Fruit fly (Drosophila melanogaster) whole organism, embryonic: ENCODE data around the gene Eip75B.

Experiments used
- Asciz ChIP-seq: fragments of 200-800 bp; sonication (Bioruptor generic); optimal IDR thresholded peaks from 2 replicates; lab custom pipeline; 2017; ENCODE audit warnings: missing biosample characterization, mild to moderate bottlenecking, missing genetic modification characterization, missing genetic modification reagents
- CG12071 ChIP-seq: fragments of 200-800 bp; sonication (Bioruptor generic); optimal IDR thresholded peaks from 3 replicates; lab custom pipeline; 2018; ENCODE audit warnings: missing biosample characterization, mild to moderate bottlenecking, missing genetic modification characterization
- CG13424 ChIP-seq: fragments of 200-800 bp; sonication (Bioruptor generic); optimal IDR thresholded peaks from 2 replicates; lab custom pipeline; 2019; ENCODE audit warnings: missing biosample characterization, mild to moderate bottlenecking, missing genetic modification characterization, moderate library complexity
- CG13894 ChIP-seq: fragments of 200-800 bp; sonication (Bioruptor generic); optimal IDR thresholded peaks from 3 replicates; lab custom pipeline; 2018; ENCODE audit warnings: missing biosample characterization, mild to moderate bottlenecking, missing genetic modification characterization, moderate library complexity
- CG14710 ChIP-seq: fragments of 200-800 bp; sonication (Bioruptor generic); optimal IDR thresholded peaks from 3 replicates; lab custom pipeline; 2019; ENCODE audit warnings: missing biosample characterization, mild to moderate bottlenecking, missing genetic modification characterization, moderate library complexity
- CG15073 ChIP-seq: fragments of 200-800 bp; sonication (Bioruptor generic); optimal IDR thresholded peaks from 2 replicates; lab custom pipeline; 2016; ENCODE audit warnings: missing biosample characterization, missing genetic modification characterization
- CG15269 ChIP-seq: fragments of 200-800 bp; sonication (Bioruptor generic); optimal IDR thresholded peaks from 2 replicates; lab custom pipeline; 2018; ENCODE audit warnings: missing biosample characterization, mild to moderate bottlenecking, missing genetic modification characterization, moderate library complexity
- CG15601 ChIP-seq: fragments of 200-800 bp; sonication (Bioruptor generic); optimal IDR thresholded peaks from 3 replicates; lab custom pipeline; 2019; ENCODE audit warnings: missing biosample characterization, mild to moderate bottlenecking, missing genetic modification characterization, moderate library complexity
- CG17361 ChIP-seq: fragments of 200-800 bp; sonication (Bioruptor generic); IDR thresholded peaks from 3 replicates; pipeline ENCODE4 v1.3.6; 2022; ENCODE audit warnings: missing biosample characterization, missing genetic modification characterization
- CG17829 ChIP-seq: fragments of 200-800 bp; optimal IDR thresholded peaks from 2 replicates; lab custom pipeline; 2019; ENCODE audit warnings: missing biosample characterization, mild to moderate bottlenecking, missing genetic modification characterization, moderate library complexity
- CG34376 ChIP-seq: fragments of 200-800 bp; sonication (Bioruptor generic); optimal IDR thresholded peaks from 2 replicates; lab custom pipeline; 2018; ENCODE audit warnings: missing biosample characterization, mild to moderate bottlenecking, missing genetic modification characterization
- CG4404 ChIP-seq: fragments of 200-800 bp; sonication (Bioruptor generic); IDR thresholded peaks from 2 replicates; pipeline ENCODE4 v1.3.6; 2022; ENCODE audit warnings: missing biosample characterization, missing genetic modification characterization
- CG6254 ChIP-seq: fragments of 200-800 bp; sonication (Bioruptor generic); optimal IDR thresholded peaks from 3 replicates; lab custom pipeline; 2017; ENCODE audit warnings: mild to moderate bottlenecking, missing biosample characterization, missing genetic modification reagents, missing genetic modification characterization
- CG7786 ChIP-seq: fragments of 200-800 bp; sonication (Bioruptor generic); optimal IDR thresholded peaks from 2 replicates; lab custom pipeline; 2016; ENCODE audit warnings: missing biosample characterization, missing genetic modification characterization
- CG8290 ChIP-seq, 3 experiments: fragments of 200-800 bp; sonication (Bioruptor generic); optimal IDR thresholded peaks; 2 replicates each; lab custom pipeline; 2016 to 2019; ENCODE audit warnings: missing biosample characterization in 3 of 3, missing genetic modification characterization in 3 of 3, mild to moderate bottlenecking in 2 of 3, moderate library complexity in 1 of 3
- CG8478 ChIP-seq: fragments of >200 bp; optimal IDR thresholded peaks from 2 replicates; lab custom pipeline; 2018
- CG8765 ChIP-seq: fragments of 200-800 bp; sonication (Bioruptor generic); IDR thresholded peaks from 2 replicates; pipeline ENCODE4 v1.3.6; 2022; ENCODE audit warnings: missing biosample characterization, missing genetic modification characterization
- Camta ChIP-seq: fragments of 200-800 bp; sonication (Bioruptor generic); optimal IDR thresholded peaks from 2 replicates; lab custom pipeline; 2016; ENCODE audit warnings: missing biosample characterization, missing genetic modification characterization
- D19A ChIP-seq: fragments of 200-800 bp; optimal IDR thresholded peaks from 3 replicates; lab custom pipeline; 2019; ENCODE audit warnings: missing biosample characterization, mild to moderate bottlenecking, missing genetic modification characterization, moderate library complexity
- Drgx ChIP-seq: fragments of 200-800 bp; sonication (Bioruptor generic); IDR thresholded peaks from 2 replicates; pipeline ENCODE4 v1.3.6; 2022; ENCODE audit warnings: missing biosample characterization, missing genetic modification characterization
- E2f1 ChIP-seq: fragments of 200-800 bp; sonication (Bioruptor generic); IDR thresholded peaks from 2 replicates; pipeline ENCODE4 v1.3.6; 2022; ENCODE audit warnings: missing biosample characterization, missing genetic modification characterization
- E2f2 ChIP-seq: fragments of 200-800 bp; sonication (Bioruptor generic); IDR thresholded peaks from 2 replicates; pipeline ENCODE4 v1.3.6; 2022; ENCODE audit warnings: missing biosample characterization, missing genetic modification characterization
- Ets65A ChIP-seq: fragments of 200-800 bp; sonication (Bioruptor generic); peaks from one replicate; lab custom pipeline; 2016; ENCODE audit warnings: missing biosample characterization, missing genetic modification characterization
- Fer2 ChIP-seq: fragments of 200-800 bp; sonication (Bioruptor generic); optimal IDR thresholded peaks from 2 replicates; lab custom pipeline; 2018; ENCODE audit warnings: missing biosample characterization, mild to moderate bottlenecking, missing genetic modification characterization, moderate library complexity
- HLH4C ChIP-seq: fragments of 200-800 bp; sonication (Bioruptor generic); IDR thresholded peaks from 3 replicates; pipeline ENCODE4 v1.3.6; 2022; ENCODE audit warnings: missing biosample characterization, missing genetic modification characterization; ENCODE audit not compliant: partially characterized antibody
- Hand ChIP-seq: fragments of 200-800 bp; sonication (Bioruptor generic); optimal IDR thresholded peaks from 2 replicates; lab custom pipeline; 2017; ENCODE audit warnings: mild to moderate bottlenecking, missing biosample characterization, missing genetic modification reagents, missing genetic modification characterization
- NC2α ChIP-seq: fragments of 200-800 bp; sonication (Bioruptor generic); optimal IDR thresholded peaks from 2 replicates; lab custom pipeline; 2016; ENCODE audit warnings: missing biosample characterization, missing genetic modification characterization
- NK7.1 ChIP-seq: fragments of 200-800 bp; sonication (Bioruptor generic); optimal IDR thresholded peaks from 3 replicates; lab custom pipeline; 2016; ENCODE audit warnings: missing biosample characterization, missing genetic modification characterization
- Spps ChIP-seq: fragments of 200-800 bp; sonication (Bioruptor generic); optimal IDR thresholded peaks from 2 replicates; lab custom pipeline; 2018; ENCODE audit warnings: missing biosample characterization, mild to moderate bottlenecking, missing genetic modification characterization
- Ssrp ChIP-seq: fragments of 200-800 bp; sonication (Bioruptor generic); optimal IDR thresholded peaks from 2 replicates; lab custom pipeline; 2018; ENCODE audit warnings: missing biosample characterization, mild to moderate bottlenecking, missing genetic modification characterization, moderate library complexity
- Vsx1 ChIP-seq: fragments of 200-800 bp; sonication (Bioruptor generic); optimal IDR thresholded peaks from 2 replicates; lab custom pipeline; 2017; ENCODE audit warnings: missing biosample characterization, mild to moderate bottlenecking, missing genetic modification characterization, missing genetic modification reagents
- ase ChIP-seq: fragments of 200-800 bp; sonication (Bioruptor generic); IDR thresholded peaks from 3 replicates; pipeline ENCODE4 v1.3.6; 2022; ENCODE audit warnings: missing biosample characterization, missing genetic modification characterization
- chm ChIP-seq: fragments of 200-800 bp; sonication (Bioruptor generic); IDR thresholded peaks from 2 replicates; pipeline ENCODE4 v1.3.6; 2022; ENCODE audit warnings: missing biosample characterization, missing genetic modification characterization
- ci ChIP-seq: fragments of 200-800 bp; sonication (Bioruptor generic); IDR thresholded peaks from 3 replicates; pipeline ENCODE4 v1.3.6; 2022; ENCODE audit warnings: missing biosample characterization, missing genetic modification characterization
- corto ChIP-seq: fragments of 200-800 bp; sonication (Bioruptor generic); optimal IDR thresholded peaks from 2 replicates; lab custom pipeline; 2016; ENCODE audit warnings: missing biosample characterization, mild to moderate bottlenecking, missing genetic modification characterization, moderate library complexity
- croc ChIP-seq: fragments of 200-800 bp; sonication (Bioruptor generic); conservative IDR thresholded peaks from 3 replicates; pipeline ENCODE4 v1.3.6; 2022; ENCODE audit warnings: missing biosample characterization, missing genetic modification characterization
- crol ChIP-seq: fragments of 200-800 bp; sonication (Bioruptor generic); IDR thresholded peaks from 2 replicates; pipeline ENCODE4 v1.3.6; 2022; ENCODE audit warnings: missing biosample characterization, missing genetic modification characterization
- crp ChIP-seq, 2 experiments: fragments of 200-800 bp; sonication (Bioruptor generic); optimal IDR thresholded peaks; 2 replicates in 1 of 2; 3 replicates in 1 of 2; lab custom pipeline; 2017; ENCODE audit warnings: missing biosample characterization in 2 of 2, missing genetic modification characterization in 2 of 2, mild to moderate bottlenecking in 1 of 2, moderate library complexity in 1 of 2
- fd3F ChIP-seq: fragments of 200-800 bp; sonication (Bioruptor generic); optimal IDR thresholded peaks from 2 replicates; lab custom pipeline; 2018; ENCODE audit warnings: missing biosample characterization, mild to moderate bottlenecking, missing genetic modification characterization, moderate library complexity
- fru ChIP-seq: fragments of >200 bp; optimal IDR thresholded peaks from 2 replicates; lab custom pipeline; 2017
- gem ChIP-seq: fragments of 200-800 bp; sonication (Bioruptor generic); optimal IDR thresholded peaks from 2 replicates; lab custom pipeline; 2019; ENCODE audit warnings: missing biosample characterization, mild to moderate bottlenecking, missing genetic modification characterization, moderate library complexity
- hb ChIP-seq: fragments of 200-800 bp; sonication (Bioruptor generic); IDR thresholded peaks from 3 replicates; pipeline ENCODE4 v1.3.6; 2022; ENCODE audit warnings: missing biosample characterization, missing genetic modification characterization; ENCODE audit not compliant: partially characterized antibody
- hbn ChIP-seq: fragments of 200-800 bp; sonication (Bioruptor generic); IDR thresholded peaks from 2 replicates; pipeline ENCODE4 v1.3.6; 2022; ENCODE audit warnings: missing biosample characterization, missing genetic modification characterization; ENCODE audit not compliant: partially characterized antibody
- her ChIP-seq: fragments of 200-800 bp; sonication (Bioruptor generic); optimal IDR thresholded peaks from 2 replicates; lab custom pipeline; 2016; ENCODE audit warnings: missing biosample characterization, missing genetic modification characterization
- maf-S ChIP-seq: fragments of 200-800 bp; sonication (Bioruptor generic); optimal IDR thresholded peaks from 2 replicates; lab custom pipeline; 2016; ENCODE audit warnings: missing biosample characterization, missing genetic modification characterization
- mirr ChIP-seq: fragments of 200-800 bp; sonication (Bioruptor generic); optimal IDR thresholded peaks from 3 replicates; lab custom pipeline; 2018; ENCODE audit warnings: missing biosample characterization, mild to moderate bottlenecking, missing genetic modification characterization
- nmo ChIP-seq: fragments of 200-800 bp; sonication (Bioruptor generic); optimal IDR thresholded peaks from 2 replicates; lab custom pipeline; 2018; ENCODE audit warnings: missing biosample characterization, mild to moderate bottlenecking, missing genetic modification characterization, moderate library complexity
- oc ChIP-seq: fragments of 200-800 bp; sonication (Bioruptor generic); optimal IDR thresholded peaks from 2 replicates; lab custom pipeline; 2018; ENCODE audit warnings: missing biosample characterization, mild to moderate bottlenecking, missing genetic modification characterization, moderate library complexity
- scrt ChIP-seq: fragments of 200-800 bp; sonication (Bioruptor generic); optimal IDR thresholded peaks from 2 replicates; lab custom pipeline; 2018; ENCODE audit warnings: missing biosample characterization, mild to moderate bottlenecking, missing genetic modification characterization, moderate library complexity
- tll ChIP-seq, 2 experiments: fragments of 200-800 bp in 1 of 2; fragments of >200 bp in 1 of 2; sonication (Bioruptor generic) in 1 of 2; optimal IDR thresholded peaks; 2 replicates each; lab custom pipeline; 2017 to 2019; ENCODE audit warnings: missing biosample characterization in 2 of 2, missing genetic modification characterization in 2 of 2, mild to moderate bottlenecking in 1 of 2, moderate library complexity in 1 of 2
- zfh1 ChIP-seq: fragments of 200-800 bp; sonication (Bioruptor generic); IDR thresholded peaks from 3 replicates; pipeline ENCODE4 v1.3.6; 2022; ENCODE audit warnings: missing biosample characterization, missing genetic modification characterization

Eip75B gene

dm6 chr3L:18023622-18024021, 40.9 kb downstream of the Eip75B start (continued):
- no peak for TF ChIP-seq CG8290 (GFP tag; optimal IDR thresholded peaks at IDR 0.05; lab: Kevin White, UChicago)
- TF ChIP-seq CG8290 (tag; optimal IDR thresholded peaks at IDR 0.05; lab: Kevin White, UChicago): peak in 1 of 2 experiments; percentile 51
- TF ChIP-seq oc (tag; lab: Kevin White, UChicago): no peak
- no peak for TF ChIP-seq gem (tag; lab: Kevin White, UChicago)
- TF ChIP-seq zfh1 (GFP tag; lab: Robert Waterston, UW): no peak
- no peak for TF ChIP-seq CG15073
- no peak for TF ChIP-seq chm (GFP tag; lab: Robert Waterston, UW)
- no peak for TF ChIP-seq Asciz
- TF ChIP-seq HLH4C (GFP tag; lab: Robert Waterston, UW): no peak
- TF ChIP-seq mirr (GFP tag; lab: Kevin White, UChicago): peak; percentile 87
- TF ChIP-seq CG15269 (tag; lab: Kevin White, UChicago): no peak
- TF ChIP-seq fd3F (GFP tag; lab: Kevin White, UChicago): no peak
- no peak for TF ChIP-seq fru (lab: Kevin White, UChicago)
- no peak for TF ChIP-seq CG17361 (GFP tag; lab: Robert Waterston, UW)
- TF ChIP-seq scrt (GFP tag; lab: Kevin White, UChicago): no peak
- no peak for TF ChIP-seq CG8478 (lab: Kevin White, UChicago)
- TF ChIP-seq Spps (tag; lab: Kevin White, UChicago): no peak
- TF ChIP-seq Camta: no peak
- TF ChIP-seq croc: no peak
- TF ChIP-seq Ssrp: no peak
- no peak for TF ChIP-seq E2f1 (GFP tag; lab: Robert Waterston, UW)
- no peak for TF ChIP-seq CG15601 (tag; lab: Kevin White, UChicago)
- TF ChIP-seq CG8765 (GFP tag; lab: Robert Waterston, UW): no peak
- TF ChIP-seq NK7.1 (GFP tag; lab: Kevin White, UChicago): no peak
- no peak for TF ChIP-seq Fer2 (tag; lab: Kevin White, UChicago)
- TF ChIP-seq CG12071 (GFP tag; lab: Kevin White, UChicago): no peak
- no peak for TF ChIP-seq Vsx1
- TF ChIP-seq crol (GFP tag; lab: Robert Waterston, UW): peak; percentile 72
- peak; percentile 64 for TF ChIP-seq CG13894 (tag; lab: Kevin White, UChicago)
- no peak for TF ChIP-seq E2f2
- TF ChIP-seq CG7786 (GFP tag; lab: Kevin White, UChicago): no peak
- TF ChIP-seq Hand (GFP tag; lab: Kevin White, UChicago): no peak
- no peak for TF ChIP-seq CG14710 (tag; lab: Kevin White, UChicago)
- no peak for TF ChIP-seq corto
- TF ChIP-seq NC2α (GFP tag; lab: Kevin White, UChicago): no peak
- TF ChIP-seq ase: no peak
- TF ChIP-seq CG4404: no peak
- TF ChIP-seq CG13424 (tag; lab: Kevin White, UChicago): no peak
- TF ChIP-seq her (GFP tag; lab: Kevin White, UChicago): no peak
- no peak for TF ChIP-seq CG6254 (GFP tag; lab: Kevin White, UChicago)
- no peak for TF ChIP-seq hbn
- no peak for TF ChIP-seq crp (GFP tag; optimal IDR thresholded peaks at IDR 0.05; lab: Kevin White, UChicago)
- no peak for TF ChIP-seq CG17829 (tag; lab: Kevin White, UChicago)
- no peak for TF ChIP-seq D19A (tag; lab: Kevin White, UChicago)
- no peak for TF ChIP-seq Ets65A (GFP tag; lab: Kevin White, UChicago)
- 0 out of 2 replicates have a peak, but pooled peaks have one; percentile 15 for TF ChIP-seq Drgx
- TF ChIP-seq CG34376 (GFP tag; lab: Kevin White, UChicago): peak; percentile 51
- no peak for TF ChIP-seq tll (GFP tag; optimal IDR thresholded peaks at IDR 0.05; lab: Kevin White, UChicago)
- TF ChIP-seq nmo (GFP tag; lab: Kevin White, UChicago): no peak
- no peak for TF ChIP-seq hb (GFP tag; lab: Robert Waterston, UW)
- TF ChIP-seq ci: no peak
- no peak for TF ChIP-seq maf-S (GFP tag; lab: Kevin White, UChicago)
